Worm (Caenorhabditis elegans): ENCODE data around the gene ptr-24.

ptr-24 gene

ce11 chrX:13328868-13329267 is 9.0 kb upstream of the ptr-24 start (continued):
- TF ChIP-seq snpc-1.2 (GFP tag; IDR thresholded peaks at IDR 0.05) (no peak), lin-29 (GFP tag; IDR thresholded peaks at IDR 0.05) (no peak), F44E2.7 (GFP tag; IDR thresholded peaks at IDR 0.05) (no peak), php-3 (GFP tag; IDR thresholded peaks at IDR 0.05) (peak; percentile 73), madf-5 (GFP tag; IDR thresholded peaks at IDR 0.05) (no peak), ceh-20 (GFP tag; IDR thresholded peaks at IDR 0.05) (peak; percentile 72), nhr-25 (tag; optimal IDR thresholded peaks at IDR 0.05; ENCODE audit: borderline replicate concordance, insufficient read depth) (no peak), daf-8 (GFP tag; IDR thresholded peaks at IDR 0.05) (no peak), tra-1 (GFP tag; IDR thresholded peaks at IDR 0.05) (peak; percentile 29; the same call in 1 of the 2 replicates), Y48G9A.11 (GFP tag; IDR thresholded peaks at IDR 0.05) (no peak), fkh-10 (GFP tag; optimal IDR thresholded peaks at IDR 0.05) (no peak), skn-1 (tag; optimal IDR thresholded peaks at IDR 0.05) (no peak), unc-130 (GFP tag; optimal IDR thresholded peaks at IDR 0.05) (no peak), mes-2 (tag; optimal IDR thresholded peaks at IDR 0.05; ENCODE audit: poor library complexity, severe bottlenecking) (peak; percentile 69), saeg-2 (GFP tag; IDR thresholded peaks at IDR 0.05) (no peak), hlh-11 (tag; optimal IDR thresholded peaks at IDR 0.05) (peak; percentile 92), fos-1 (tag; optimal IDR thresholded peaks at IDR 0.05) (no peak), dpl-1 (GFP tag; optimal IDR thresholded peaks at IDR 0.05) (peak; percentile 45), tag-97 (GFP tag; IDR thresholded peaks at IDR 0.05) (no peak), ceh-28 (tag; optimal IDR thresholded peaks at IDR 0.05) (no peak), nhr-11 (tag; optimal IDR thresholded peaks at IDR 0.05) (peak; percentile 87), nhr-111 (GFP tag; optimal IDR thresholded peaks at IDR 0.05) (no peak), nhr-102 (tag; optimal IDR thresholded peaks at IDR 0.05) (no peak), nhr-10 (tag; optimal IDR thresholded peaks at IDR 0.05) (peak; percentile 46), ctbp-1 (GFP tag; IDR thresholded peaks at IDR 0.05) (0 out of 2 replicates have a peak, but pooled peaks have one; percentile 19), mdl-1 (tag; optimal IDR thresholded peaks at IDR 0.05) (peak; percentile 43 to 89), ces-1 (GFP tag; optimal IDR thresholded peaks at IDR 0.05) (no peak), zag-1 (tag; optimal IDR thresholded peaks at IDR 0.05) (no peak), nhr-28 (tag; optimal IDR thresholded peaks at IDR 0.05) (peak; percentile 92), lim-7 (GFP tag; IDR thresholded peaks at IDR 0.05) (no peak), vab-7 (GFP tag; IDR thresholded peaks at IDR 0.05) (no peak), spr-3 (GFP tag; optimal IDR thresholded peaks at IDR 0.05) (no peak), daf-12 (tag; optimal IDR thresholded peaks at IDR 0.05) (no peak), egl-43 (GFP tag; IDR thresholded peaks at IDR 0.05) (no peak), F26F4.8 (GFP tag; conservative IDR thresholded peaks at IDR 0.05) (no peak), Y75B8A.6 (GFP tag; IDR thresholded peaks at IDR 0.05) (no peak), hif-1 (tag; optimal IDR thresholded peaks at IDR 0.05) (peak in 1 of 2 experiments; percentile 65), dmd-6 (GFP tag; IDR thresholded peaks at IDR 0.05) (peak; percentile 86), nhr-48 (tag; optimal IDR thresholded peaks at IDR 0.05) (peak; percentile 60), D1046.2 (GFP tag; IDR thresholded peaks at IDR 0.05) (no peak), cey-2 (tag; optimal IDR thresholded peaks at IDR 0.05; ENCODE audit: borderline replicate concordance, insufficient read depth) (no peak), nhr-6 (tag; optimal IDR thresholded peaks at IDR 0.05) (peak; percentile 67), aha-1 (tag) (peak; percentile 49), nhr-42 (GFP tag; IDR thresholded peaks at IDR 0.05) (no peak), ceh-32 (tag; optimal IDR thresholded peaks at IDR 0.05; ENCODE audit: poor library complexity) (no peak), Y5F2A.4 (GFP tag; optimal IDR thresholded peaks at IDR 0.05) (no peak), attf-4 (tag; optimal IDR thresholded peaks at IDR 0.05) (no peak), gei-8 (GFP tag; optimal IDR thresholded peaks at IDR 0.05) (no peak), zip-11 (GFP tag; IDR thresholded peaks at IDR 0.05) (no peak), mxl-3 (GFP tag; optimal IDR thresholded peaks at IDR 0.05) (peak; percentile 69), lin-15B (tag; optimal IDR thresholded peaks at IDR 0.05) (no peak), lin-38 (GFP tag; IDR thresholded peaks at IDR 0.05) (peak; percentile 81)
